Fruit fly (Drosophila melanogaster) whole organism, prepupa: Measurements from ENCODE around the gene Fuca.

ENCODE experiments used
- CG32006 ChIP-seq: fragments of 200-800 bp; sonication (Bioruptor generic); optimal IDR thresholded peaks from 3 replicates; lab custom pipeline; 2017; ENCODE audit warnings: missing biosample characterization, mild to moderate bottlenecking, missing genetic modification characterization
- Hr38 ChIP-seq: sonication (Bioruptor generic); optimal IDR thresholded peaks from 2 replicates; lab custom pipeline; 2016; ENCODE audit warnings: missing biosample characterization, missing genetic modification characterization
- Met ChIP-seq: fragments of 200-800 bp; sonication (Bioruptor generic); optimal IDR thresholded peaks from 3 replicates; lab custom pipeline; 2016; ENCODE audit warnings: missing biosample characterization, missing genetic modification characterization
- fkh ChIP-seq: fragments of 200-800 bp; sonication (Bioruptor generic); optimal IDR thresholded peaks from 3 replicates; lab custom pipeline; 2017; ENCODE audit warnings: missing biosample characterization, mild to moderate bottlenecking, missing genetic modification characterization, moderate library complexity
- salr ChIP-seq, 2 experiments: fragments of 200-800 bp; sonication (Bioruptor generic); optimal IDR thresholded peaks; 3 replicates each; lab custom pipeline; 2016 to 2018; ENCODE audit warnings: missing biosample characterization in 2 of 2, missing genetic modification characterization in 2 of 2, mild to moderate bottlenecking in 1 of 2
- topi ChIP-seq: fragments of 200-800 bp; sonication (Bioruptor generic); optimal IDR thresholded peaks from 3 replicates; lab custom pipeline; 2016; ENCODE audit warnings: missing biosample characterization, missing genetic modification characterization

dm6 chr3L:11480304-11480703 lies 42.2 kb downstream of the Fuca start:
- TF ChIP-seq topi: no peak
- TF ChIP-seq Met: no peak
- TF ChIP-seq Hr38 (GFP tag; lab: Kevin White, UChicago): no peak
- TF ChIP-seq fkh (GFP tag; lab: Kevin White, UChicago): no peak
- TF ChIP-seq CG32006: no peak
- no peak for TF ChIP-seq salr (GFP tag; optimal IDR thresholded peaks at IDR 0.05; lab: Kevin White, UChicago)
